Fruit fly (Drosophila melanogaster): Measurements from ENCODE around the gene CG33710.

The CG33710 gene

DNA sequence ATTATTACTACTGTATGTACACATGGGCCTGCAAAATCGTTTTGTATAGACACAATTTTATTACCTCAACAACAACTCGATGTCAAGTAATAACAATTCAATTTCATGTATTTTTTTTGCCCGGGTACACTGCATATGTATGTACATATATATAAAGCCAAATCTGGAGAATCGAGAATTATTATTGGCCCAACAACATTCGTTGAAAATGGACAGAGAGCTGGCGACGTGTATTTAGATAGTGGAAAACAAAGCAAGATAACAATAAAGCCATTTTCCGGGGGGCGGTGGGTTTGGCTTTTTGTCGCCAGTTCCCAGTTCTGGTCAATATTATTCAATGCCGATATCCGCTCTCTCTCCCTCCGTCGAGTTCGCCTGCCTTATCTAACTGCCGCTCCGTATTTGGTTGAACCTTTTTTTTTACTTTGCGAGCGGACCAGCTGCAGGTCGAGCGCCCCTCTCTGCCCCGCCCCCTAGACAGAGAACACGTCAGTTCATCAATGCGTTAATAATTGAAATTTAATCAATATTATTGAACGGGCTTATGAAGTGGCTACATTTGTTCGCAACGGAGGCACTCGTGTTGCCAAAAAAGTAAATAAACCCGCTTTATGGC, 22.8 kb downstream of the CG33710 start (continued):
- no peak for TF ChIP-seq zf30C (GFP tag; optimal IDR thresholded peaks at IDR 0.05)
- TF ChIP-seq CG16863 (GFP tag; optimal IDR thresholded peaks at IDR 0.05): no peak
- no peak for TF ChIP-seq peb (GFP tag; IDR thresholded peaks at IDR 0.05)
- no peak for TF ChIP-seq CG11696 (GFP tag; IDR thresholded peaks at IDR 0.05)
- TF ChIP-seq unc-4 (GFP tag; IDR thresholded peaks at IDR 0.05; ENCODE audit: partially characterized antibody): no peak
- TF ChIP-seq Blimp-1 (GFP tag; optimal IDR thresholded peaks at IDR 0.05): no peak
- TF ChIP-seq CG12236 (GFP tag; optimal IDR thresholded peaks at IDR 0.05): no peak
- peak; percentile 25 for TF ChIP-seq Hey (tag; optimal IDR thresholded peaks at IDR 0.05)
- TF ChIP-seq tup (GFP tag; optimal IDR thresholded peaks at IDR 0.05): no peak
- no peak for TF ChIP-seq dan (GFP tag; IDR thresholded peaks at IDR 0.05)
- TF ChIP-seq Med (GFP tag): peak; percentile 74
- no peak for TF ChIP-seq CG17186 (GFP tag; optimal IDR thresholded peaks at IDR 0.05)
- TF ChIP-seq CG17385 (GFP tag; optimal IDR thresholded peaks at IDR 0.05): no peak
- TF ChIP-seq CG32772 (GFP tag; IDR thresholded peaks at IDR 0.05): no peak
- TF ChIP-seq sug (tag; optimal IDR thresholded peaks at IDR 0.05): peak; percentile 72
- no peak for TF ChIP-seq CG14667 (GFP tag; IDR thresholded peaks at IDR 0.05)
- TF ChIP-seq chinmo (GFP tag; IDR thresholded peaks at IDR 0.05; ENCODE audit: partially characterized antibody): peak; percentile 81; the same call in 2 of the 4 replicates
- TF ChIP-seq mirr (GFP tag; optimal IDR thresholded peaks at IDR 0.05): peak; percentile 96
- TF ChIP-seq CG17912 (GFP tag; optimal IDR thresholded peaks at IDR 0.05): no peak
- TF ChIP-seq Doc3 (GFP tag; IDR thresholded peaks at IDR 0.05; ENCODE audit: partially characterized antibody): no peak
- peak; percentile 99 for TF ChIP-seq CG8281 (tag; optimal IDR thresholded peaks at IDR 0.05)
- no peak for TF ChIP-seq CG14860 (GFP tag; IDR thresholded peaks at IDR 0.05; ENCODE audit: partially characterized antibody)
- no peak for TF ChIP-seq CG12942 (GFP tag; optimal IDR thresholded peaks at IDR 0.05)
- no peak for TF ChIP-seq HLHmδ (GFP tag; optimal IDR thresholded peaks at IDR 0.05)
- peak; percentile 88 for TF ChIP-seq crol (GFP tag; IDR thresholded peaks at IDR 0.05)
- TF ChIP-seq CG7556 (GFP tag; optimal IDR thresholded peaks at IDR 0.05): no peak
- no peak for TF ChIP-seq fru (optimal IDR thresholded peaks at IDR 0.05)
- no peak for TF ChIP-seq Ada2b (GFP tag; IDR thresholded peaks at IDR 0.05)
- TF ChIP-seq CG12769 (tag; optimal IDR thresholded peaks at IDR 0.05): no peak

DNA sequence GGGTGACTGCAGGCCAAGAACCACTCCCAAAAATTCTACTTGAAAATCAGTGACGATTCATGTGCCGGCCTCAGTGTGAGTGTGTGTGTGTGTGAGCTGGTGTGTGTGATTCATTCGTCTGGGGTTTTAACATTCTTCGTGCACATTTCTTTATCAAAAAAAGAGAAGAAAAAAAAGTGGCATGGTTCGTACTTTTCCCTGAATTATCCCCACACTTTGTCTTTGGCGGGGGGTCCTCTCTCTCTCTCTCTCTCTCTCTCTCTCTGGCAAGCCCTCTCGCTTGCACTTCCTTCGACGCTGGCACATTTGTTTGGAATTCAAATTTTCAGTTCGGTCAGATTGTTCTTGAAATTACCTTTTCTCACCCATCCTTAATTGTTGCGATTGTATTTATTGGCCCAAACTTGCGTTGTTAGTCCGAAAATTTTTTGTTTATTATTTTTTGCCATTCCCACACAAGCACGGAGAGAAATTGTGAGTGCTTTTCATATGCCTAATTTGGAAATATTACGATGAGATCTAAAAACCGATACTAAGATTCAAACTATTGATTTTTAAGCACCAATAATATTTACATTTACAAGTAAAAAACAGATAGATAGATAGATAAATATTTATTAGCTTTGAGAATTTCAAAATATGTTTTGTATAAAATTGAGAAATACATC, 23.4 kb downstream of the CG33710 start:
- TF ChIP-seq shn (GFP tag; optimal IDR thresholded peaks at IDR 0.05): no peak
- no peak for TF ChIP-seq CG8089 (GFP tag; optimal IDR thresholded peaks at IDR 0.05)
- TF ChIP-seq ssp (GFP tag; IDR thresholded peaks at IDR 0.05): no peak
- no peak for TF ChIP-seq Atf-2 (GFP tag; optimal IDR thresholded peaks at IDR 0.05)
- peak in 1 of 2 experiments; percentile 16 for TF ChIP-seq Eip74EF (GFP tag; optimal IDR thresholded peaks at IDR 0.05)
- TF ChIP-seq CG10543 (GFP tag; optimal IDR thresholded peaks at IDR 0.05): no peak
- TF ChIP-seq disco-r (GFP tag; optimal IDR thresholded peaks at IDR 0.05): no peak
- no peak for TF ChIP-seq Xbp1 (GFP tag; optimal IDR thresholded peaks at IDR 0.05)
- TF ChIP-seq CG7786 (GFP tag; optimal IDR thresholded peaks at IDR 0.05): no peak
- no peak for TF ChIP-seq CG2875 (GFP tag; optimal IDR thresholded peaks at IDR 0.05)
- no peak for TF ChIP-seq ap (GFP tag; IDR thresholded peaks at IDR 0.05)
- TF ChIP-seq CG30403 (GFP tag; optimal IDR thresholded peaks at IDR 0.05): peak; percentile 40
- no peak for TF ChIP-seq CG6854 (GFP tag; optimal IDR thresholded peaks at IDR 0.05)
- TF ChIP-seq CG12236 (GFP tag; optimal IDR thresholded peaks at IDR 0.05): no peak
- no peak for TF ChIP-seq emc (GFP tag; optimal IDR thresholded peaks at IDR 0.05)
- TF ChIP-seq chm (GFP tag; IDR thresholded peaks at IDR 0.05): no peak
- peak; percentile 74; the same call in 1 of the 4 replicates for TF ChIP-seq chinmo (GFP tag; IDR thresholded peaks at IDR 0.05; ENCODE audit: partially characterized antibody)
- TF ChIP-seq crol (GFP tag; IDR thresholded peaks at IDR 0.05): peak; percentile 84
- TF ChIP-seq fru (optimal IDR thresholded peaks at IDR 0.05): no peak
- 0 out of 2 replicates have a peak, but pooled peaks have one; percentile 5 for TF ChIP-seq CG14441 (GFP tag; IDR thresholded peaks at IDR 0.05)
- no peak for TF ChIP-seq CG18476 (GFP tag; optimal IDR thresholded peaks at IDR 0.05)
- no peak for TF ChIP-seq CTCF (GFP tag; optimal IDR thresholded peaks at IDR 0.05)
- peak; percentile 31 for TF ChIP-seq CG9437 (GFP tag; optimal IDR thresholded peaks at IDR 0.05)
- no peak for TF ChIP-seq HmgZ (tag; optimal IDR thresholded peaks at IDR 0.05)
- no peak for TF ChIP-seq repo (GFP tag; optimal IDR thresholded peaks at IDR 0.05)

Data from whole organism, embryonic.